Worm (Caenorhabditis elegans) whole organism, L4 larva: ENCODE measurements around the gene fbxb-103.

Source experiments
- F26F4.8 ChIP-seq: fragments of 200-800 bp; sonication (Bioruptor generic); conservative IDR thresholded peaks from 2 replicates; pipeline ENCODE4 v1.3.6; 2022; ENCODE audit warnings: missing genetic modification characterization, missing compliant biosample characterization
- F44E2.7 ChIP-seq: fragments of 200-800 bp; sonication (Bioruptor generic); IDR thresholded peaks from 2 replicates; pipeline ENCODE4 v2.1.2; 2022; ENCODE audit warnings: missing genetic modification characterization, missing compliant biosample characterization
- T20F7.1 ChIP-seq: fragments of 200-800 bp; sonication (Bioruptor generic); optimal IDR thresholded peaks from 2 replicates; lab custom pipeline; 2018; ENCODE audit warnings: mild to moderate bottlenecking, missing genetic modification characterization, missing compliant biosample characterization
- Y105C5A.15 ChIP-seq: fragments of 200-800 bp; sonication (Bioruptor generic); IDR thresholded peaks from 2 replicates; pipeline ENCODE4 v1.3.6; 2022; ENCODE audit warnings: missing genetic modification characterization, missing compliant biosample characterization
- Y48G9A.11 ChIP-seq: fragments of 200-800 bp; sonication (Bioruptor generic); IDR thresholded peaks from 2 replicates; pipeline ENCODE4 v1.3.6; 2022; ENCODE audit warnings: missing genetic modification reagents, missing genetic modification characterization, missing compliant biosample characterization
- aha-1 ChIP-seq: fragments of 150-350 bp; peaks from one replicate; lab custom pipeline; 2014; ENCODE audit warnings: missing biosample characterization, missing genetic modification characterization
- ama-1 ChIP-seq: fragments of 150-350 bp; optimal IDR thresholded peaks from 2 replicates; lab custom pipeline; 2014; ENCODE audit warnings: inconsistent platforms, mixed read lengths
- ceh-28 ChIP-seq: fragments of 150-350 bp; optimal IDR thresholded peaks from 2 replicates; lab custom pipeline; 2014; ENCODE audit warnings: missing biosample characterization, missing genetic modification reagents, missing genetic modification characterization
- ceh-44 ChIP-seq: fragments of 200-800 bp; sonication (Bioruptor generic); IDR thresholded peaks from 2 replicates; pipeline ENCODE4 v1.3.6; 2022; ENCODE audit warnings: missing genetic modification reagents, missing genetic modification characterization, missing compliant biosample characterization
- cey-2 ChIP-seq: sonication (generic microtip); optimal IDR thresholded peaks from 3 replicates; lab custom pipeline; 2017; ENCODE audit warnings: missing genetic modification characterization, mild to moderate bottlenecking, missing compliant biosample characterization, antibody characterized with exemption, borderline replicate concordance; ENCODE audit not compliant: insufficient read depth
- daf-16 ChIP-seq, 3 experiments: sonication (generic microtip); optimal IDR thresholded peaks; 2 replicates each; lab custom pipeline; 2016 to 2017; ENCODE audit warnings: missing genetic modification characterization in 3 of 3, missing genetic modification reagents in 3 of 3, mild to moderate bottlenecking in 2 of 3, missing compliant biosample characterization in 2 of 3, missing biosample characterization in 1 of 3, moderate library complexity in 1 of 3
- daf-19 ChIP-seq: fragments of 200-800 bp; sonication (Bioruptor generic); conservative IDR thresholded peaks from 2 replicates; pipeline ENCODE4 v1.3.6; 2022; ENCODE audit warnings: missing genetic modification characterization, missing compliant biosample characterization
- daf-8 ChIP-seq: fragments of 200-800 bp; sonication (Bioruptor generic); IDR thresholded peaks from 2 replicates; pipeline ENCODE4 v1.3.6; 2022; ENCODE audit warnings: missing genetic modification characterization, missing compliant biosample characterization
- dmd-6 ChIP-seq: fragments of 200-800 bp; sonication (Bioruptor generic); IDR thresholded peaks from 2 replicates; pipeline ENCODE4 v1.3.6; 2022; ENCODE audit warnings: missing genetic modification reagents, missing genetic modification characterization, missing compliant biosample characterization
- dve-1 ChIP-seq: sonication (generic microtip); optimal IDR thresholded peaks from 2 replicates; lab custom pipeline; 2017; ENCODE audit warnings: antibody characterized with exemption, mild to moderate bottlenecking, missing genetic modification characterization, missing compliant biosample characterization; ENCODE audit not compliant: insufficient read depth
- gei-8 ChIP-seq: fragments of 200-800 bp; sonication (Bioruptor generic); optimal IDR thresholded peaks from 2 replicates; lab custom pipeline; 2018; ENCODE audit warnings: mild to moderate bottlenecking, missing genetic modification characterization, missing compliant biosample characterization
- hlh-11 ChIP-seq: fragments of 200-800 bp; sonication (Bioruptor generic); optimal IDR thresholded peaks from 2 replicates; lab custom pipeline; 2018; ENCODE audit warnings: mild to moderate bottlenecking, missing genetic modification characterization, missing compliant biosample characterization
- hlh-30 ChIP-seq: sonication (generic microtip); optimal IDR thresholded peaks from 2 replicates; lab custom pipeline; 2017; ENCODE audit warnings: antibody characterized with exemption, mild to moderate bottlenecking, missing genetic modification characterization, missing compliant biosample characterization; ENCODE audit not compliant: insufficient read depth
- hmg-1.1 ChIP-seq: fragments of 200-800 bp; sonication (Bioruptor generic); IDR thresholded peaks from 2 replicates; pipeline ENCODE4 v1.3.6; 2022; ENCODE audit warnings: missing genetic modification reagents, missing genetic modification characterization, missing compliant biosample characterization
- lsy-2 ChIP-seq, 2 experiments: fragments of 150-350 bp in 1 of 2; sonication (generic microtip) in 1 of 2; optimal IDR thresholded peaks; 2 replicates each; lab custom pipeline; 2014 to 2017; ENCODE audit warnings: missing biosample characterization in 2 of 2, missing genetic modification characterization in 2 of 2
- madf-9 ChIP-seq: fragments of 200-800 bp; sonication (Bioruptor generic); conservative IDR thresholded peaks from 2 replicates; pipeline ENCODE4 v1.3.6; 2022; ENCODE audit warnings: missing genetic modification reagents, missing genetic modification characterization, missing compliant biosample characterization
- mdl-1 ChIP-seq, 2 experiments: fragments of 150-350 bp in 1 of 2; sonication (generic microtip) in 1 of 2; optimal IDR thresholded peaks; 2 replicates each; lab custom pipeline; 2014 to 2017; ENCODE audit warnings: missing biosample characterization in 2 of 2, missing genetic modification characterization in 2 of 2
- mdt-29 ChIP-seq: fragments of 200-800 bp; sonication (Bioruptor generic); IDR thresholded peaks from 2 replicates; pipeline ENCODE4 v1.3.6; 2022; ENCODE audit warnings: missing genetic modification reagents, missing genetic modification characterization, missing compliant biosample characterization
- mep-1 ChIP-seq: fragments of 150-350 bp; sonication (generic microtip); optimal IDR thresholded peaks from 3 replicates; lab custom pipeline; 2014; ENCODE audit warnings: missing biosample characterization, missing genetic modification characterization
- mxl-3 ChIP-seq: fragments of 200-800 bp; sonication (Bioruptor generic); optimal IDR thresholded peaks from 2 replicates; lab custom pipeline; 2018; ENCODE audit warnings: mild to moderate bottlenecking, missing genetic modification characterization, missing compliant biosample characterization
- nhr-102 ChIP-seq: sonication (generic microtip); optimal IDR thresholded peaks from 2 replicates; lab custom pipeline; 2016; ENCODE audit warnings: mild to moderate bottlenecking, missing genetic modification characterization, moderate library complexity, missing compliant biosample characterization
- nhr-11 ChIP-seq: fragments of 150-350 bp; optimal IDR thresholded peaks from 2 replicates; lab custom pipeline; 2014; ENCODE audit warnings: missing biosample characterization, missing genetic modification characterization
- nhr-237 ChIP-seq: sonication (generic microtip); optimal IDR thresholded peaks from 2 replicates; lab custom pipeline; 2017; ENCODE audit warnings: missing biosample characterization, missing genetic modification characterization
- nhr-25 ChIP-seq: sonication (generic microtip); optimal IDR thresholded peaks from 2 replicates; lab custom pipeline; 2017; ENCODE audit warnings: missing genetic modification characterization, mild to moderate bottlenecking, missing compliant biosample characterization, antibody characterized with exemption, moderate library complexity, borderline replicate concordance; ENCODE audit not compliant: insufficient read depth
- nhr-28 ChIP-seq: fragments of 150-350 bp; optimal IDR thresholded peaks from 2 replicates; lab custom pipeline; 2014; ENCODE audit warnings: missing biosample characterization, missing genetic modification characterization
- nhr-48 ChIP-seq: sonication (generic microtip); optimal IDR thresholded peaks from 2 replicates; lab custom pipeline; 2016; ENCODE audit warnings: mild to moderate bottlenecking, missing genetic modification characterization, missing compliant biosample characterization
- nhr-77 ChIP-seq: fragments of 150-350 bp; optimal IDR thresholded peaks from 2 replicates; lab custom pipeline; 2014; ENCODE audit warnings: missing biosample characterization, missing genetic modification characterization
- rbr-2 ChIP-seq: sonication (generic microtip); optimal IDR thresholded peaks from 2 replicates; lab custom pipeline; 2016; ENCODE audit warnings: missing genotype, missing genetic modification characterization, missing compliant biosample characterization
- skn-1 ChIP-seq: fragments of 150-350 bp; optimal IDR thresholded peaks from 2 replicates; lab custom pipeline; 2014; ENCODE audit warnings: missing biosample characterization, missing genetic modification characterization
- spr-1 ChIP-seq: sonication (generic microtip); optimal IDR thresholded peaks from 2 replicates; lab custom pipeline; 2016; ENCODE audit warnings: mild to moderate bottlenecking, missing genetic modification characterization, missing compliant biosample characterization
- tra-1 ChIP-seq: fragments of 200-800 bp; sonication (Bioruptor generic); IDR thresholded peaks from 2 replicates; pipeline ENCODE4 v1.3.6; 2022; ENCODE audit warnings: missing genetic modification reagents, missing genetic modification characterization, missing compliant biosample characterization
- unc-130 ChIP-seq: sonication (generic microtip); optimal IDR thresholded peaks from 2 replicates; lab custom pipeline; 2016; ENCODE audit warnings: missing genetic modification reagents, missing genetic modification characterization, missing compliant biosample characterization
- zfp-2 ChIP-seq: sonication (generic microtip); optimal IDR thresholded peaks from 2 replicates; lab custom pipeline; 2016; ENCODE audit warnings: mild to moderate bottlenecking, missing genetic modification characterization, missing compliant biosample characterization

Gene fbxb-103

ce11 chrII:3947404-3947803, 40.5 kb downstream of the fbxb-103 start:
- TF ChIP-seq hmg-1.1 (GFP tag; lab: Robert Waterston, UW) (no peak), nhr-28 (tag; lab: Kevin White, UChicago) (no peak), nhr-237 (tag; lab: Kevin White, UChicago) (no peak), Y48G9A.11 (no peak), daf-8 (no peak), ceh-44 (GFP tag; lab: Robert Waterston, UW) (no peak), zfp-2 (tag; lab: Kevin White, UChicago) (no peak), nhr-102 (tag; lab: Kevin White, UChicago) (no peak), F44E2.7 (GFP tag; lab: Robert Waterston, UW) (no peak)

- no peak for TF ChIP-seq mep-1
- TF ChIP-seq aha-1 (tag; lab: Kevin White, UChicago): peak; percentile 9
- TF ChIP-seq, all 104 proteins: peak for 1
Measured at ce11 chrII:3948507-3948906, 41.6 kb downstream of the fbxb-103 start.

DNA sequence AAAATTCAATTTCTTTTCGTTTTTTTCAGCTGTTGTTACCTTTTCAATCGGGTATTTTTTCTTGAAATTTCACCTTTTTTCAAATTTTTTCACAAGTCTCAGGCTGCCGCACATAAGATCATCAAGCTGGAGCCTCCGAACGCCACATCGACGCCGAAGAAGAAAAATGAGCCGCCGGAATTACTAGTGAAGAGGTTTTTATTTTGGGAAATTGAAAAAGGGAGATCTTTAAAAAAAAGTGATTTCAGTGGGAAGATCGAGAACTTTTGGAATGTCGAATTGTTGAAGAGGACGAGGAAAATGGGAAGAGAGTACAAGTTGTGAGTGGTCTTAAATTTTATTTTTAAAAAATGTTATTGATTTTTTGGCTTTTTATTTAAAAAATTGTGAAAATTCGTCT, 43.1 kb downstream of the fbxb-103 start, which contains the start of gene sea-2:
Gene sea-2, plus strand, starts transcription at position 301 of the 400 bp plus-strand sequence.
- TF ChIP-seq aha-1 (tag; lab: Kevin White, UChicago) (peak; percentile 23), skn-1 (tag; lab: Kevin White, UChicago) (no peak), gei-8 (GFP tag; lab: Kevin White, UChicago) (no peak), ama-1 (lab: Kevin White, UChicago) (no peak), nhr-11 (tag; lab: Kevin White, UChicago) (no peak), T20F7.1 (GFP tag; lab: Kevin White, UChicago) (no peak), mdl-1 (tag; optimal IDR thresholded peaks at IDR 0.05; lab: Kevin White, UChicago) (no peak)

DNA sequence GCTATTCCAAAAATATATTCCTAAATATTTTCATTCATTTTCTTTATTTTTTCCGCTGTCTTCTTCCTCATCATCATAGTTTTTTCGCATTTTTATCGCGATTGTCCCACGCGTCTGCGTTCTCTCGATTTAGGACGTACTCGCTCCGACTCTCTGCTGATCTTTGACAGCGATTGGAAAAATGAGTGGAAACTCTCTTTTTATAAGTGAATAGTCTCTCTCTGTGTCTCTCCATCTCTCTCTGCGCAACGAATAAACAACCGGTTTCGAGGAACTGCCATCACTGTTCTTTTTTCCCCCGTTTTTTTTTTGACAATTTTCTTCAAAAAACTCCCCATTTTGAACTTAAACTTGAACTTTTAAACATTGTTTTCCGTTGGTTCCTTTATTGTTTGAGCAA, 44.4 kb downstream of the fbxb-103 start:
- TF ChIP-seq mdt-29 (no peak), cey-2 (no peak), ceh-28 (tag; lab: Kevin White, UChicago) (no peak), dmd-6 (GFP tag; lab: Robert Waterston, UW) (peak; percentile 34; the same call in 1 of the 2 replicates), nhr-11 (tag; lab: Kevin White, UChicago) (no peak), nhr-237 (tag; lab: Kevin White, UChicago) (no peak), nhr-48 (tag; lab: Kevin White, UChicago) (peak; percentile 60), daf-8 (no peak), lsy-2 (tag; optimal IDR thresholded peaks at IDR 0.05; lab: Kevin White, UChicago) (peak in 1 of 2 experiments; percentile 41), aha-1 (tag; lab: Kevin White, UChicago) (no peak), nhr-77 (tag; lab: Kevin White, UChicago) (peak; percentile 45), ama-1 (lab: Kevin White, UChicago) (peak; percentile 15), dve-1 (tag; lab: Kevin White, UChicago) (peak; percentile 48), daf-19 (GFP tag; lab: Robert Waterston, UW) (no peak), mxl-3 (GFP tag; lab: Kevin White, UChicago) (no peak), madf-9 (GFP tag; lab: Robert Waterston, UW) (0 out of 2 replicates have a peak, but pooled peaks have one; percentile 2), nhr-25 (tag; lab: Kevin White, UChicago) (peak; percentile 34), rbr-2 (tag; lab: Kevin White, UChicago) (no peak), tra-1 (GFP tag; lab: Robert Waterston, UW) (0 out of 2 replicates have a peak, but pooled peaks have one; percentile 36), hlh-11 (tag; lab: Kevin White, UChicago) (peak; percentile 62), mep-1 (peak; percentile 28), mdl-1 (tag; optimal IDR thresholded peaks at IDR 0.05; lab: Kevin White, UChicago) (peak in 1 of 2 experiments; percentile 20), Y105C5A.15 (GFP tag; lab: Robert Waterston, UW) (no peak), F26F4.8 (no peak), nhr-28 (tag; lab: Kevin White, UChicago) (peak; percentile 64), skn-1 (tag; lab: Kevin White, UChicago) (no peak), hmg-1.1 (GFP tag; lab: Robert Waterston, UW) (peak; percentile 41; the same call in 1 of the 2 replicates), spr-1 (tag; lab: Kevin White, UChicago) (no peak), unc-130 (GFP tag; lab: Kevin White, UChicago) (no peak), hlh-30 (peak; percentile 8), daf-16 (GFP tag; optimal IDR thresholded peaks at IDR 0.05; lab: Kevin White, UChicago) (no peak), daf-16 (tag; optimal IDR thresholded peaks at IDR 0.05; lab: Kevin White, UChicago) (peak; percentile 5)
